Fruit fly (Drosophila melanogaster) whole organism, embryonic: Measurements from ENCODE around the gene fd102C.

ENCODE experiments used
- BEAF-32 ChIP-seq: fragments of 200-800 bp; sonication (Bioruptor generic); optimal IDR thresholded peaks from 3 replicates; lab custom pipeline; 2017; ENCODE audit warnings: missing biosample characterization, missing genetic modification characterization, mild to moderate bottlenecking, moderate library complexity, missing genetic modification reagents
- CG10147 ChIP-seq: fragments of 200-800 bp; sonication (Bioruptor generic); optimal IDR thresholded peaks from 2 replicates; lab custom pipeline; 2019; ENCODE audit warnings: missing biosample characterization, mild to moderate bottlenecking, missing genetic modification characterization, moderate library complexity
- CG10267 ChIP-seq: fragments of 200-800 bp; sonication (Bioruptor generic); optimal IDR thresholded peaks from 2 replicates; lab custom pipeline; 2018; ENCODE audit warnings: missing biosample characterization, mild to moderate bottlenecking, missing genetic modification characterization, moderate library complexity
- CG10431 ChIP-seq: fragments of 200-800 bp; sonication (Bioruptor generic); optimal IDR thresholded peaks from 3 replicates; lab custom pipeline; 2018; ENCODE audit warnings: missing biosample characterization, mild to moderate bottlenecking, missing genetic modification characterization
- CG13894 ChIP-seq: fragments of 200-800 bp; sonication (Bioruptor generic); optimal IDR thresholded peaks from 3 replicates; lab custom pipeline; 2018; ENCODE audit warnings: missing biosample characterization, mild to moderate bottlenecking, missing genetic modification characterization, moderate library complexity
- CG14860 ChIP-seq: fragments of 200-800 bp; sonication (Bioruptor generic); IDR thresholded peaks from 3 replicates; pipeline ENCODE4 v1.3.6; 2022; ENCODE audit warnings: missing biosample characterization, missing genetic modification characterization; ENCODE audit not compliant: partially characterized antibody
- CG15479 ChIP-seq: fragments of 200-800 bp; sonication (Bioruptor generic); optimal IDR thresholded peaks from 3 replicates; lab custom pipeline; 2019; ENCODE audit warnings: missing biosample characterization, mild to moderate bottlenecking, missing genetic modification characterization, moderate library complexity
- CG1603 ChIP-seq: fragments of 200-800 bp; sonication (Bioruptor generic); optimal IDR thresholded peaks from 2 replicates; lab custom pipeline; 2019; ENCODE audit warnings: missing biosample characterization, mild to moderate bottlenecking, missing genetic modification characterization, moderate library complexity
- CG17912 ChIP-seq: fragments of 200-800 bp; sonication (Bioruptor generic); optimal IDR thresholded peaks from 2 replicates; lab custom pipeline; 2018; ENCODE audit warnings: missing biosample characterization, mild to moderate bottlenecking, missing genetic modification characterization
- CG18262 ChIP-seq: fragments of 200-800 bp; optimal IDR thresholded peaks from 3 replicates; lab custom pipeline; 2019; ENCODE audit warnings: missing biosample characterization, mild to moderate bottlenecking, missing genetic modification characterization, moderate library complexity
- CG18599 ChIP-seq: fragments of 200-800 bp; sonication (Bioruptor generic); optimal IDR thresholded peaks from 3 replicates; lab custom pipeline; 2017; ENCODE audit warnings: missing biosample characterization, missing genetic modification characterization, mild to moderate bottlenecking, moderate library complexity, missing genetic modification reagents
- CG2129 ChIP-seq: fragments of 200-800 bp; sonication (Bioruptor generic); IDR thresholded peaks from 2 replicates; pipeline ENCODE4 v1.3.6; 2022; ENCODE audit warnings: missing biosample characterization, missing genetic modification characterization; ENCODE audit not compliant: partially characterized antibody
- CG30020 ChIP-seq: fragments of 200-800 bp; optimal IDR thresholded peaks from 2 replicates; lab custom pipeline; 2019; ENCODE audit warnings: missing biosample characterization, mild to moderate bottlenecking, missing genetic modification characterization, moderate library complexity
- CG34224 ChIP-seq: fragments of 200-800 bp; sonication (Bioruptor generic); IDR thresholded peaks from 3 replicates; pipeline ENCODE4 v1.3.6; 2022; ENCODE audit warnings: missing biosample characterization, missing genetic modification characterization; ENCODE audit not compliant: partially characterized antibody
- CG3995 ChIP-seq: fragments of 200-800 bp; sonication (Bioruptor generic); optimal IDR thresholded peaks from 3 replicates; lab custom pipeline; 2016; ENCODE audit warnings: missing biosample characterization, missing genetic modification characterization
- CG4707 ChIP-seq: fragments of 200-800 bp; sonication (Bioruptor generic); optimal IDR thresholded peaks from 2 replicates; lab custom pipeline; 2018; ENCODE audit warnings: missing biosample characterization, mild to moderate bottlenecking, missing genetic modification characterization, moderate library complexity
- CG6791 ChIP-seq: fragments of 200-800 bp; sonication (Bioruptor generic); IDR thresholded peaks from 3 replicates; pipeline ENCODE4 v1.3.6; 2022; ENCODE audit warnings: missing biosample characterization, missing genetic modification characterization; ENCODE audit not compliant: partially characterized antibody
- CG6854 ChIP-seq: fragments of 200-800 bp; sonication (Bioruptor generic); optimal IDR thresholded peaks from 3 replicates; lab custom pipeline; 2017; ENCODE audit warnings: missing biosample characterization, mild to moderate bottlenecking, missing genetic modification characterization
- CG7963 ChIP-seq: fragments of 200-800 bp; sonication (Bioruptor generic); IDR thresholded peaks from 3 replicates; pipeline ENCODE4 v1.3.6; 2022; ENCODE audit warnings: missing biosample characterization, missing genetic modification characterization; ENCODE audit not compliant: partially characterized antibody
- CG8290 ChIP-seq, 3 experiments: fragments of 200-800 bp; sonication (Bioruptor generic); optimal IDR thresholded peaks; 2 replicates each; lab custom pipeline; 2016 to 2019; ENCODE audit warnings: missing biosample characterization in 3 of 3, missing genetic modification characterization in 3 of 3, mild to moderate bottlenecking in 2 of 3, moderate library complexity in 1 of 3
- CG9797 ChIP-seq: fragments of 200-800 bp; sonication (Bioruptor generic); optimal IDR thresholded peaks from 3 replicates; lab custom pipeline; 2018; ENCODE audit warnings: missing biosample characterization, mild to moderate bottlenecking, missing genetic modification characterization
- HmgD ChIP-seq: fragments of 200-800 bp; sonication (Bioruptor generic); optimal IDR thresholded peaks from 3 replicates; lab custom pipeline; 2016; ENCODE audit warnings: missing biosample characterization, missing genetic modification characterization
- Lhr ChIP-seq: fragments of 200-800 bp; sonication (Bioruptor generic); optimal IDR thresholded peaks from 3 replicates; lab custom pipeline; 2017; ENCODE audit warnings: mild to moderate bottlenecking, missing biosample characterization, missing genetic modification reagents, missing genetic modification characterization
- Poxn ChIP-seq: fragments of 200-800 bp; sonication (Bioruptor generic); IDR thresholded peaks from 2 replicates; pipeline ENCODE4 v1.3.6; 2022; ENCODE audit warnings: missing biosample characterization, missing genetic modification characterization
- Sry-δ ChIP-seq: fragments of 200-800 bp; sonication (Bioruptor generic); optimal IDR thresholded peaks from 2 replicates; lab custom pipeline; 2016; ENCODE audit warnings: missing biosample characterization, missing genetic modification characterization
- Trl ChIP-seq, 3 experiments: fragments of >200 bp in 2 of 3; fragments of 200-800 bp in 1 of 3; sonication (Bioruptor generic) in 1 of 3; optimal IDR thresholded peaks; 2 replicates in 1 of 3; 3 replicates in 2 of 3; lab custom pipeline; 2016 to 2017; ENCODE audit warnings: missing biosample characterization in 1 of 3, missing genetic modification characterization in 1 of 3
- ab ChIP-seq: fragments of 200-800 bp; sonication (Bioruptor generic); optimal IDR thresholded peaks from 2 replicates; lab custom pipeline; 2016; ENCODE audit warnings: missing biosample characterization, missing genetic modification characterization
- amos ChIP-seq: fragments of 200-800 bp; sonication (Bioruptor generic); IDR thresholded peaks from 2 replicates; pipeline ENCODE4 v1.3.6; 2022; ENCODE audit warnings: missing biosample characterization, missing genetic modification characterization; ENCODE audit not compliant: partially characterized antibody
- ash1 ChIP-seq: fragments of 200-800 bp; sonication (Bioruptor generic); optimal IDR thresholded peaks from 2 replicates; lab custom pipeline; 2018; ENCODE audit warnings: missing biosample characterization, mild to moderate bottlenecking, missing genetic modification characterization
- chm ChIP-seq: fragments of 200-800 bp; sonication (Bioruptor generic); IDR thresholded peaks from 2 replicates; pipeline ENCODE4 v1.3.6; 2022; ENCODE audit warnings: missing biosample characterization, missing genetic modification characterization
- crol ChIP-seq: fragments of 200-800 bp; sonication (Bioruptor generic); IDR thresholded peaks from 2 replicates; pipeline ENCODE4 v1.3.6; 2022; ENCODE audit warnings: missing biosample characterization, missing genetic modification characterization
- dimm ChIP-seq: fragments of 200-800 bp; sonication (Bioruptor generic); IDR thresholded peaks from 2 replicates; pipeline ENCODE4 v1.3.6; 2022; ENCODE audit warnings: missing biosample characterization, missing genetic modification characterization
- grau ChIP-seq: fragments of 200-800 bp; optimal IDR thresholded peaks from 3 replicates; lab custom pipeline; 2019; ENCODE audit warnings: missing biosample characterization, mild to moderate bottlenecking, missing genetic modification characterization, moderate library complexity
- hbn ChIP-seq: fragments of 200-800 bp; sonication (Bioruptor generic); IDR thresholded peaks from 2 replicates; pipeline ENCODE4 v1.3.6; 2022; ENCODE audit warnings: missing biosample characterization, missing genetic modification characterization; ENCODE audit not compliant: partially characterized antibody
- luna ChIP-seq: fragments of 200-800 bp; sonication (Bioruptor generic); optimal IDR thresholded peaks from 2 replicates; lab custom pipeline; 2016; ENCODE audit warnings: missing biosample characterization, missing genetic modification characterization
- nerfin-1 ChIP-seq: fragments of 200-800 bp; sonication (Bioruptor generic); optimal IDR thresholded peaks from 3 replicates; lab custom pipeline; 2019; ENCODE audit warnings: missing biosample characterization, mild to moderate bottlenecking, missing genetic modification characterization, moderate library complexity
- pzg ChIP-seq: fragments of 200-800 bp; sonication (Bioruptor generic); optimal IDR thresholded peaks from 3 replicates; lab custom pipeline; 2018; ENCODE audit warnings: missing biosample characterization, mild to moderate bottlenecking, missing genetic modification characterization, moderate library complexity
- sd ChIP-seq: fragments of 200-800 bp; sonication (Bioruptor generic); optimal IDR thresholded peaks from 3 replicates; lab custom pipeline; 2018; ENCODE audit warnings: missing biosample characterization, mild to moderate bottlenecking, missing genetic modification characterization, moderate library complexity
- stc ChIP-seq: fragments of 200-800 bp; sonication (Bioruptor generic); IDR thresholded peaks from 2 replicates; pipeline ENCODE4 v1.3.6; 2022; ENCODE audit warnings: missing biosample characterization, missing genetic modification characterization
- stwl ChIP-seq: fragments of 200-800 bp; sonication (Bioruptor generic); optimal IDR thresholded peaks from 3 replicates; lab custom pipeline; 2018; ENCODE audit warnings: missing biosample characterization, mild to moderate bottlenecking, missing genetic modification characterization, moderate library complexity
- toy ChIP-seq: fragments of 200-800 bp; sonication (Bioruptor generic); IDR thresholded peaks from 2 replicates; pipeline ENCODE4 v1.3.6; 2022; ENCODE audit warnings: missing biosample characterization, missing genetic modification characterization
- trem ChIP-seq: fragments of 200-800 bp; optimal IDR thresholded peaks from 3 replicates; lab custom pipeline; 2019; ENCODE audit warnings: missing biosample characterization, mild to moderate bottlenecking, missing genetic modification characterization, moderate library complexity

fd102C gene

DNA sequence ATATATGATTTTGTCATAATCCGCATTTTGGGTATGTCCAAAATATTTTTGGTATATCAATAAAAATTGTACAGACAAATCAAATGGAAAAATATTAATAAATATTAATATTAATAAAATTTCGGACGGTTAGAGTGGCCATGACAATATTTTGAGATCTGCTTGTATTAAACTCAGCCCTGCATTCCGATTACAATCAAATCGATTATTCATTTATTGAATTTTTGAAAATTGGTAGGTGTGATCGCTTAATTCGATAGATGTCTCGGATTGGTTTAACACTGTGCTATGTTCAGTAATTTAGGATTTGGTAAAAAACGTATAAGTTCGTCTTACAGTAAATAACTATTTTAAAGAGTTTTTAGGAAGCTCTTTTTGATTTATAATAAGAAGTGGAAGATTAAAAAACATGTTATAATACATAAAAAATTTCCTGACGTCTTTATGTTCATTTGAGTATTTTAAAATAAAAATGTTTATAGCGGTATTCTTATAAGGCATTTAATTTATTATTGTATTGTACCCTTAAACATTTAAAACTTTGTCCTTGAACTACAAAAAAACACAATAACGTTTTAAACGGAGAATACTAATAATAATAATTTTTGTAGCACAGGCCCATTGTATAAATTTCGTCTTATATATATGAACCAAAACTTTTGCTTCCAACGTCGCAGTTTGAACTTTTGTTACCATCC lies 9.3 kb downstream of the fd102C start (continued):
- TF ChIP-seq grau, result peak; percentile 10
- peak; percentile 100 for TF ChIP-seq stwl (tag; lab: Kevin White, UChicago)
- peak; percentile 59; the same call in 1 of the 3 replicates for TF ChIP-seq CG7963 (GFP tag; lab: Robert Waterston, UW)
- no peak for TF ChIP-seq ab (GFP tag; lab: Kevin White, UChicago)
- peak; percentile 42 for TF ChIP-seq amos (GFP tag; lab: Robert Waterston, UW)
- TF ChIP-seq nerfin-1 (tag; lab: Kevin White, UChicago), result peak; percentile 34
- TF ChIP-seq luna (GFP tag; lab: Kevin White, UChicago), result no peak
- peak; percentile 88 for TF ChIP-seq CG8290 (GFP tag; optimal IDR thresholded peaks at IDR 0.05; lab: Kevin White, UChicago)
- peak in 1 of 2 experiments; percentile 80 for TF ChIP-seq CG8290 (tag; optimal IDR thresholded peaks at IDR 0.05; lab: Kevin White, UChicago)
- no peak for TF ChIP-seq Poxn (GFP tag; lab: Robert Waterston, UW)
- TF ChIP-seq CG1603, result peak; percentile 39
- peak; percentile 38 for TF ChIP-seq CG10267 (tag; lab: Kevin White, UChicago)
- TF ChIP-seq CG4707 (GFP tag; lab: Kevin White, UChicago), result peak; percentile 28
- peak; percentile 46 for TF ChIP-seq BEAF-32 (GFP tag; lab: Kevin White, UChicago)
- TF ChIP-seq sd (tag; lab: Kevin White, UChicago), result peak; percentile 52
- TF ChIP-seq pzg (GFP tag; lab: Kevin White, UChicago), result peak; percentile 62
- peak; percentile 28; the same call in 1 of the 3 replicates for TF ChIP-seq CG14860 (GFP tag; lab: Robert Waterston, UW)
- no peak for TF ChIP-seq stc
- TF ChIP-seq CG30020, result peak; percentile 40
- no peak for TF ChIP-seq chm (GFP tag; lab: Robert Waterston, UW)
- peak; percentile 41 for TF ChIP-seq Sry-δ (GFP tag; lab: Kevin White, UChicago)
- no peak for TF ChIP-seq CG18599 (GFP tag; lab: Kevin White, UChicago)
- no peak for TF ChIP-seq CG6854
- TF ChIP-seq CG10431, result no peak
- no peak for TF ChIP-seq CG10147 (GFP tag; lab: Kevin White, UChicago)
- TF ChIP-seq trem (tag; lab: Kevin White, UChicago), result peak; percentile 58
- no peak for TF ChIP-seq CG2129
- no peak for TF ChIP-seq toy (GFP tag; lab: Robert Waterston, UW)
- no peak for TF ChIP-seq CG34224 (GFP tag; lab: Robert Waterston, UW)
- TF ChIP-seq dimm (GFP tag; lab: Robert Waterston, UW), result no peak
- no peak for TF ChIP-seq crol (GFP tag; lab: Robert Waterston, UW)
- peak; percentile 33; the same call in 1 of the 2 replicates for TF ChIP-seq hbn (GFP tag; lab: Robert Waterston, UW)
- no peak for TF ChIP-seq CG17912 (GFP tag; lab: Kevin White, UChicago)
- TF ChIP-seq Lhr (GFP tag; lab: Kevin White, UChicago), result peak; percentile 99
- no peak for TF ChIP-seq CG15479 (GFP tag; lab: Kevin White, UChicago)
- no peak for TF ChIP-seq CG9797 (GFP tag; lab: Kevin White, UChicago)
- TF ChIP-seq HmgD (GFP tag; lab: Kevin White, UChicago), result peak; percentile 17
- peak; percentile 38 for TF ChIP-seq CG13894 (tag; lab: Kevin White, UChicago)
- peak; percentile 76; the same call in 1 of the 3 replicates for TF ChIP-seq CG6791 (GFP tag; lab: Robert Waterston, UW)
- no peak for TF ChIP-seq ash1 (GFP tag; lab: Kevin White, UChicago)
- no peak for TF ChIP-seq Trl (optimal IDR thresholded peaks at IDR 0.05; lab: Kevin White, UChicago)
- no peak for TF ChIP-seq Trl (GFP tag; optimal IDR thresholded peaks at IDR 0.05; lab: Kevin White, UChicago)
- TF ChIP-seq CG3995, result no peak
- peak; percentile 11 for TF ChIP-seq CG18262 (tag; lab: Kevin White, UChicago)
